Worm (Caenorhabditis elegans) whole organism, mixed stage, embryonic: Measurements from ENCODE around the gene egg-1.

ENCODE experiments used
- M03D4.4 ChIP-seq: sonication (generic microtip); optimal IDR thresholded peaks from 2 replicates; lab custom pipeline; 2017; ENCODE audit warnings: mild to moderate bottlenecking, missing genetic modification characterization, missing compliant biosample characterization
- bed-3 ChIP-seq: fragments of 200-800 bp; sonication (Bioruptor generic); optimal IDR thresholded peaks from 3 replicates; lab custom pipeline; 2018; ENCODE audit warnings: mild to moderate bottlenecking, missing genetic modification characterization, moderate library complexity, missing compliant biosample characterization
- ceh-39 ChIP-seq: fragments of 150-350 bp; optimal IDR thresholded peaks from 2 replicates; lab custom pipeline; 2014; ENCODE audit warnings: missing biosample characterization, missing genetic modification characterization
- ceh-43 ChIP-seq: fragments of 200-800 bp; sonication (Bioruptor generic); optimal IDR thresholded peaks from 2 replicates; lab custom pipeline; 2018; ENCODE audit warnings: mild to moderate bottlenecking, missing genetic modification characterization, moderate library complexity, missing compliant biosample characterization
- ceh-83 ChIP-seq: fragments of 200-800 bp; sonication (Bioruptor generic); optimal IDR thresholded peaks from 2 replicates; lab custom pipeline; 2018; ENCODE audit warnings: mild to moderate bottlenecking, missing genetic modification characterization, missing compliant biosample characterization
- ces-1 ChIP-seq: fragments of 150-350 bp; optimal IDR thresholded peaks from 2 replicates; lab custom pipeline; 2014; ENCODE audit warnings: missing biosample characterization, missing genetic modification reagents, missing genetic modification characterization
- elt-1 ChIP-seq: sonication (generic microtip); optimal IDR thresholded peaks from 2 replicates; lab custom pipeline; 2017; ENCODE audit warnings: missing genetic modification characterization, mild to moderate bottlenecking, missing compliant biosample characterization, antibody characterized with exemption, moderate library complexity, borderline replicate concordance; ENCODE audit not compliant: insufficient read depth
- elt-3 ChIP-seq: fragments of 150-350 bp; optimal IDR thresholded peaks from 2 replicates; lab custom pipeline; 2014; ENCODE audit warnings: missing biosample characterization, missing genetic modification characterization
- flh-1 ChIP-seq: fragments of 200-800 bp; sonication (Bioruptor generic); optimal IDR thresholded peaks from 2 replicates; lab custom pipeline; 2018; ENCODE audit warnings: mild to moderate bottlenecking, missing genetic modification characterization, moderate library complexity, missing compliant biosample characterization
- ham-2 ChIP-seq: fragments of 200-800 bp; sonication (Bioruptor generic); optimal IDR thresholded peaks from 2 replicates; lab custom pipeline; 2018; ENCODE audit warnings: mild to moderate bottlenecking, missing genetic modification characterization, missing compliant biosample characterization
- hlh-1 ChIP-seq: fragments of 150-350 bp; optimal IDR thresholded peaks from 2 replicates; lab custom pipeline; 2014; ENCODE audit warnings: missing biosample characterization, missing genetic modification reagents, missing genetic modification characterization
- lin-13 ChIP-seq: fragments of 150-350 bp; optimal IDR thresholded peaks from 2 replicates; lab custom pipeline; 2014; ENCODE audit warnings: missing biosample characterization, missing genetic modification characterization
- lin-32 ChIP-seq: fragments of 200-800 bp; sonication (Bioruptor generic); optimal IDR thresholded peaks from 2 replicates; lab custom pipeline; 2018; ENCODE audit warnings: mild to moderate bottlenecking, missing genetic modification characterization, missing compliant biosample characterization
- lsy-2 ChIP-seq: fragments of 150-350 bp; optimal IDR thresholded peaks from 2 replicates; lab custom pipeline; 2014; ENCODE audit warnings: missing biosample characterization, missing genetic modification characterization
- mab-5 ChIP-seq: fragments of 150-350 bp; optimal IDR thresholded peaks from 2 replicates; lab custom pipeline; 2014; ENCODE audit warnings: missing biosample characterization, missing genetic modification characterization
- mep-1 ChIP-seq: fragments of 150-350 bp; optimal IDR thresholded peaks from 2 replicates; lab custom pipeline; 2017; ENCODE audit warnings: missing biosample characterization, missing genetic modification reagents, missing genetic modification characterization, inconsistent platforms
- mls-2 ChIP-seq: sonication (generic microtip); optimal IDR thresholded peaks from 2 replicates; lab custom pipeline; 2016; ENCODE audit warnings: mild to moderate bottlenecking, missing genetic modification characterization, moderate library complexity, missing compliant biosample characterization
- nhr-12 ChIP-seq: fragments of 150-350 bp; optimal IDR thresholded peaks from 2 replicates; lab custom pipeline; 2014; ENCODE audit warnings: missing biosample characterization, missing genetic modification characterization
- nhr-2 ChIP-seq: fragments of 150-350 bp; optimal IDR thresholded peaks from 2 replicates; lab custom pipeline; 2014; ENCODE audit warnings: missing biosample characterization, missing genetic modification characterization
- nhr-237 ChIP-seq: fragments of 150-350 bp; optimal IDR thresholded peaks from 2 replicates; lab custom pipeline; 2014; ENCODE audit warnings: missing biosample characterization, missing genetic modification characterization
- nhr-76 ChIP-seq: sonication (generic microtip); optimal IDR thresholded peaks from 2 replicates; lab custom pipeline; 2017; ENCODE audit warnings: missing biosample characterization, missing genetic modification characterization
- pha-4 ChIP-seq: fragments of 150-350 bp; optimal IDR thresholded peaks from 2 replicates; lab custom pipeline; 2018; ENCODE audit warnings: missing biosample characterization, missing genetic modification reagents, missing genetic modification characterization
- sem-2 ChIP-seq: fragments of 200-800 bp; sonication (Bioruptor generic); optimal IDR thresholded peaks from 2 replicates; lab custom pipeline; 2018; ENCODE audit warnings: mild to moderate bottlenecking, missing genetic modification characterization, missing compliant biosample characterization
- snpc-4 ChIP-seq: fragments of 150-350 bp; optimal IDR thresholded peaks from 2 replicates; lab custom pipeline; 2014; ENCODE audit warnings: missing biosample characterization, missing genetic modification characterization
- sptf-1 ChIP-seq: sonication (generic microtip); optimal IDR thresholded peaks from 2 replicates; lab custom pipeline; 2017; ENCODE audit warnings: mild to moderate bottlenecking, missing genetic modification characterization, moderate library complexity, missing compliant biosample characterization
- unc-120 ChIP-seq: sonication (generic microtip); optimal IDR thresholded peaks from 2 replicates; lab custom pipeline; 2017; ENCODE audit warnings: missing genetic modification characterization, missing compliant biosample characterization; ENCODE audit not compliant: poor library complexity, severe bottlenecking
- unc-39 ChIP-seq: fragments of 150-350 bp; optimal IDR thresholded peaks from 2 replicates; lab custom pipeline; 2014; ENCODE audit warnings: missing biosample characterization, missing genetic modification characterization
- unc-62 ChIP-seq: fragments of 150-350 bp; optimal IDR thresholded peaks from 2 replicates; lab custom pipeline; 2014; ENCODE audit warnings: missing biosample characterization, missing genetic modification reagents, missing genetic modification characterization
- zip-8 ChIP-seq: fragments of 150-350 bp; optimal IDR thresholded peaks from 2 replicates; lab custom pipeline; 2014; ENCODE audit warnings: missing biosample characterization, missing genetic modification characterization
- ztf-11 ChIP-seq: fragments of 150-350 bp; optimal IDR thresholded peaks from 2 replicates; lab custom pipeline; 2014; ENCODE audit warnings: missing biosample characterization, missing genetic modification characterization

The egg-1 gene

ce11 chrIII:5693736-5694135, 34.2 kb upstream of the egg-1 start, which contains the start of gene B0336.13:
B0336.13 (plus strand) TSS chrIII:5694036.
- no peak for TF ChIP-seq unc-120 (tag; lab: Kevin White, UChicago)
- TF ChIP-seq unc-62 (GFP tag; lab: Kevin White, UChicago): no peak
- no peak for TF ChIP-seq ceh-43 (GFP tag; lab: Kevin White, UChicago)
- no peak for TF ChIP-seq mls-2 (tag; lab: Kevin White, UChicago)
- TF ChIP-seq flh-1 (GFP tag; lab: Kevin White, UChicago): no peak
- TF ChIP-seq lsy-2 (tag; lab: Kevin White, UChicago): no peak
- no peak for TF ChIP-seq snpc-4 (tag; lab: Kevin White, UChicago)
- TF ChIP-seq elt-1 (tag; lab: Kevin White, UChicago): no peak
- TF ChIP-seq nhr-12 (tag; lab: Kevin White, UChicago): no peak
- no peak for TF ChIP-seq ham-2
- TF ChIP-seq nhr-76 (tag; lab: Kevin White, UChicago): no peak

ce11 chrIII:5697266-5697665, 30.7 kb upstream of the egg-1 start, which contains the start of gene B0336.7:
B0336.7 (minus strand) TSS chrIII:5697366.
- TF ChIP-seq sem-2 (no peak), hlh-1 (tag; lab: Kevin White, UChicago) (no peak), mls-2 (tag; lab: Kevin White, UChicago) (no peak), pha-4 (tag; lab: Kevin White, UChicago) (no peak), unc-120 (tag; lab: Kevin White, UChicago) (no peak), flh-1 (GFP tag; lab: Kevin White, UChicago) (no peak), zip-8 (tag; lab: Kevin White, UChicago) (no peak), ces-1 (GFP tag; lab: Kevin White, UChicago) (no peak), bed-3 (no peak), ceh-83 (GFP tag; lab: Kevin White, UChicago) (no peak), unc-39 (tag; lab: Kevin White, UChicago) (no peak)

ce11 chrIII:5697963-5698730, 29.8 kb upstream of the egg-1 start, which contains the start of the genes lgg-3 and rgs-5:
lgg-3 (minus strand) TSS chrIII:5698013.
rgs-5 (plus strand) TSS chrIII:5698555.
- TF ChIP-seq elt-3 (no peak), M03D4.4 (no peak), hlh-1 (tag; lab: Kevin White, UChicago) (peak; percentile 34), ces-1 (GFP tag; lab: Kevin White, UChicago) (peak; percentile 34), sem-2 (no peak), mep-1 (peak; percentile 64), lsy-2 (tag; lab: Kevin White, UChicago) (peak; percentile 31)

DNA sequence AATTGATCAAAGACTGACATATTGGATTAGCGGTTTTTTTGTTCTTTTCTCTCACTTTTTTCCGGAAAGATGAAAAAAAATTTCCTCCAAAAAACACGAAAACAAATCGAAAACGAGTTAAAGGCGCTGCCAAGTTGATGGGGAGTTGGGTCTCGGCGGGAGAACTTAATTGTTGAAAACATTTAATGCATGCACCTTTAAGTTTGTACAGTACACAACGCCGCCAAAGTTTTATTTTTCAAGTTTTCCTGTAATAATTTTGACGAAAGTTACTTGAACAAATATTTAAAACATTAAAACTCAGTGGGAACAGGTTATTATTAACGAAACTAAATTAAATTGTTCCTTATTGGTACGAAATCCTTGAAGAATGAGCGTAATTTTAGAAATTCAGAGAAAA, 26.5 kb upstream of the egg-1 start:
- TF ChIP-seq zip-8 (tag; lab: Kevin White, UChicago) (no peak), mep-1 (no peak), pha-4 (tag; lab: Kevin White, UChicago) (no peak), nhr-2 (tag; lab: Kevin White, UChicago) (no peak), ces-1 (GFP tag; lab: Kevin White, UChicago) (no peak), unc-120 (tag; lab: Kevin White, UChicago) (no peak), ham-2 (no peak), sem-2 (no peak)

DNA sequence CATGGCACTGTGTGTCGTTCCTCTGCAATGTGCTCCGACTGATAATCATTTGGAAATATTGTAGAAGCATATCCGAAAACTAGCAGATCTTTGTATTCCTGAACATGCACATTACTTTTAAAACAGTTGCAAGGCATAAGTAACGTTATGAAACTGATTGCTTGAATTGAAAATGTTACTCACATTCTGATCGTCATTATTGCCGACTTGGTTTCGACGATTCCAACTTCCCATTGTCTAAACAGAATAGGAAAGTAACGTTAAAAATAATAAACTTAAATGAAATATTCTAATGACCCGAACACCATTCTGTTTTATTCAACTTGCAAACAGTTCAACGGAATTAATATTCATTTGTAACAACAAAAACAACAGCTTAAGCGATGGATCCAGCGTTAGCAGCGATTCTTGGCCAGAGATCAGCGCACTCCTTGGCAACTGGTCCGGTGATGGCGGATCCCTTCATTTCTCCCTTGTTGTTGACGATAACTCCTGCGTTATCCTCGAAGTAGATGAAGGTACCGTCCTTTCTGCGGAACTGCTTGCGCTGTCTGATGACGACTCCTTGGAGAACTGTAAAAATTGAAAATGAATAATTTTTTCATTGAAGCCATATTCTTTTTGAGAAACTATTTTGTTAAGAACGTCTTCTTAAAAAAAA, 22.6 kb upstream of the egg-1 start, which contains the start of gene swp-1:
Gene swp-1 (minus strand): TSS at position 298 of the 661 bp plus-strand sequence.
- TF ChIP-seq sptf-1 (tag; lab: Kevin White, UChicago): no peak
- TF ChIP-seq, all 35 proteins: peak for 0

DNA sequence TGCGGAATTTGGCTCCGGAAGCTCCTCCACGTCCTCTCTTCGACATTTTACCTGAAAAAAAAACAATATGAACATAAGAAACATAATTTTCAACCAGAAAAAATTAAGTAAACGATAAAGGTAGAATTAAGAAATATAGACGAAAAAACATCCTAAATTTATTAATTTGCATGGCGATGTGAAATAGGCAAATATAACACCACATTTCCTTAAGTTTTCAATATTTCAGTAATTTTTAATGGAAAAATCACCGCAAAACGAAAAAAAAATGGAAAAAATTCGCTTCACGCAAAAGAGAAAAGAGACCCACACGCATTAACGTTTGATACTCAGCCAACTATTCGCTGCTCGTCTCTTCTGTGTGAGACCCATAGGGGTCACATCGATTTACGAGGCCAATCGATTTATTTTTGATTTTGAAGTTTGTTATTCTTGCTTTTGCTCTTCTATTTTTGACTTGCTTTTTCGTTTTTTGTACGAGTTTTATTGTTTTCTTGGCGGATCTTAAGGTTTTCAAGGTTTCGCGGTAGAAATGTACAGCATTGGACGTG, 21.8 kb upstream of the egg-1 start, which contains the start of gene rpl-23:
Gene rpl-23 (minus strand): TSS at position 51 of the 551 bp plus-strand sequence.
- TF ChIP-seq lin-32 (GFP tag; lab: Kevin White, UChicago) (no peak), sptf-1 (tag; lab: Kevin White, UChicago) (peak; percentile 62), nhr-2 (tag; lab: Kevin White, UChicago) (no peak), unc-62 (GFP tag; lab: Kevin White, UChicago) (peak; percentile 66), pha-4 (tag; lab: Kevin White, UChicago) (peak; percentile 93), mab-5 (peak; percentile 85), snpc-4 (tag; lab: Kevin White, UChicago) (no peak), nhr-237 (peak; percentile 94), lsy-2 (tag; lab: Kevin White, UChicago) (peak; percentile 89), mep-1 (peak; percentile 98), elt-3 (peak; percentile 12), ztf-11 (tag; lab: Kevin White, UChicago) (peak; percentile 37), ces-1 (GFP tag; lab: Kevin White, UChicago) (peak; percentile 90), elt-1 (tag; lab: Kevin White, UChicago) (no peak), ceh-39 (tag; lab: Kevin White, UChicago) (peak; percentile 97), unc-120 (tag; lab: Kevin White, UChicago) (peak; percentile 92), hlh-1 (tag; lab: Kevin White, UChicago) (peak; percentile 90), mls-2 (tag; lab: Kevin White, UChicago) (peak; percentile 33), lin-13 (peak; percentile 92)
